Fruit fly (Drosophila melanogaster) whole organism, embryonic: ENCODE data around the gene CG13716.
A peak's percentile ranks its signal among the peaks of the same experiment; 100 is the strongest.

Source experiments
- Atf6 ChIP-seq: fragments of 200-800 bp; sonication (Bioruptor generic); IDR thresholded peaks from 2 replicates; pipeline ENCODE4 v1.3.6; 2022; ENCODE audit warnings: missing biosample characterization, missing genetic modification characterization
- CG10543 ChIP-seq: fragments of 200-800 bp; sonication (Bioruptor generic); optimal IDR thresholded peaks from 3 replicates; lab custom pipeline; 2017; ENCODE audit warnings: missing biosample characterization, mild to moderate bottlenecking, missing genetic modification characterization, moderate library complexity
- CG10979 ChIP-seq: fragments of 200-800 bp; sonication (Bioruptor generic); optimal IDR thresholded peaks from 2 replicates; lab custom pipeline; 2018; ENCODE audit warnings: missing biosample characterization, mild to moderate bottlenecking, missing genetic modification characterization, moderate library complexity
- CG11398 ChIP-seq: fragments of 200-800 bp; sonication (Bioruptor generic); optimal IDR thresholded peaks from 2 replicates; lab custom pipeline; 2016; ENCODE audit warnings: missing biosample characterization, missing genetic modification characterization
- CG12071 ChIP-seq: fragments of 200-800 bp; sonication (Bioruptor generic); optimal IDR thresholded peaks from 3 replicates; lab custom pipeline; 2018; ENCODE audit warnings: missing biosample characterization, mild to moderate bottlenecking, missing genetic modification characterization
- CG12219 ChIP-seq: fragments of 200-800 bp; sonication (Bioruptor generic); optimal IDR thresholded peaks from 3 replicates; lab custom pipeline; 2018; ENCODE audit warnings: missing biosample characterization, mild to moderate bottlenecking, missing genetic modification characterization
- CG12659 ChIP-seq: fragments of 200-800 bp; sonication (Bioruptor generic); optimal IDR thresholded peaks from 3 replicates; lab custom pipeline; 2017; ENCODE audit warnings: mild to moderate bottlenecking, missing biosample characterization, missing genetic modification reagents, missing genetic modification characterization
- CG12769 ChIP-seq: fragments of 200-800 bp; sonication (Bioruptor generic); optimal IDR thresholded peaks from 2 replicates; lab custom pipeline; 2019; ENCODE audit warnings: missing biosample characterization, mild to moderate bottlenecking, missing genetic modification characterization, moderate library complexity
- CG13424 ChIP-seq: fragments of 200-800 bp; sonication (Bioruptor generic); optimal IDR thresholded peaks from 2 replicates; lab custom pipeline; 2019; ENCODE audit warnings: missing biosample characterization, mild to moderate bottlenecking, missing genetic modification characterization, moderate library complexity
- CG14965 ChIP-seq: fragments of 200-800 bp; sonication (Bioruptor generic); optimal IDR thresholded peaks from 2 replicates; lab custom pipeline; 2016; ENCODE audit warnings: missing biosample characterization, missing genetic modification characterization, borderline replicate concordance
- CG1602 ChIP-seq: fragments of 200-800 bp; sonication (Bioruptor generic); optimal IDR thresholded peaks from 3 replicates; lab custom pipeline; 2016; ENCODE audit warnings: missing biosample characterization, missing genetic modification characterization
- CG16813 ChIP-seq: fragments of 200-800 bp; sonication (Bioruptor generic); IDR thresholded peaks from 3 replicates; pipeline ENCODE4 v1.3.6; 2022; ENCODE audit warnings: missing biosample characterization, missing genetic modification characterization; ENCODE audit not compliant: partially characterized antibody
- CG17186 ChIP-seq: fragments of 200-800 bp; sonication (Bioruptor generic); optimal IDR thresholded peaks from 3 replicates; lab custom pipeline; 2017; ENCODE audit warnings: missing biosample characterization, missing genetic modification reagents, missing genetic modification characterization
- CG17359 ChIP-seq: fragments of 200-800 bp; sonication (Bioruptor generic); optimal IDR thresholded peaks from 3 replicates; lab custom pipeline; 2018; ENCODE audit warnings: missing biosample characterization, mild to moderate bottlenecking, missing genetic modification characterization, moderate library complexity
- CG33557 ChIP-seq: fragments of 200-800 bp; sonication (Bioruptor generic); optimal IDR thresholded peaks from 2 replicates; lab custom pipeline; 2019; ENCODE audit warnings: missing biosample characterization, mild to moderate bottlenecking, missing genetic modification characterization, moderate library complexity
- CG34224 ChIP-seq: fragments of 200-800 bp; sonication (Bioruptor generic); IDR thresholded peaks from 3 replicates; pipeline ENCODE4 v1.3.6; 2022; ENCODE audit warnings: missing biosample characterization, missing genetic modification characterization; ENCODE audit not compliant: partially characterized antibody
- CG3847 ChIP-seq: fragments of 200-800 bp; sonication (Bioruptor generic); IDR thresholded peaks from 2 replicates; pipeline ENCODE4 v1.3.6; 2022; ENCODE audit warnings: missing biosample characterization, missing genetic modification characterization
- CG6689 ChIP-seq: fragments of 200-800 bp; sonication (Bioruptor generic); IDR thresholded peaks from 2 replicates; pipeline ENCODE4 v1.3.6; 2022; ENCODE audit warnings: missing biosample characterization, missing genetic modification characterization
- CG7357 ChIP-seq: fragments of 200-800 bp; sonication (Bioruptor generic); IDR thresholded peaks from 3 replicates; pipeline ENCODE4 v1.3.6; 2022; ENCODE audit warnings: missing biosample characterization, missing genetic modification characterization
- CG7372 ChIP-seq: fragments of 200-800 bp; sonication (Bioruptor generic); IDR thresholded peaks from 2 replicates; pipeline ENCODE4 v1.3.6; 2022; ENCODE audit warnings: missing biosample characterization, missing genetic modification characterization
- CG7556 ChIP-seq: fragments of 200-800 bp; sonication (Bioruptor generic); optimal IDR thresholded peaks from 2 replicates; lab custom pipeline; 2017; ENCODE audit warnings: missing biosample characterization, mild to moderate bottlenecking, missing genetic modification characterization
- CG7786 ChIP-seq: fragments of 200-800 bp; sonication (Bioruptor generic); optimal IDR thresholded peaks from 2 replicates; lab custom pipeline; 2016; ENCODE audit warnings: missing biosample characterization, missing genetic modification characterization
- CG8359 ChIP-seq: fragments of 200-800 bp; sonication (Bioruptor generic); optimal IDR thresholded peaks from 2 replicates; lab custom pipeline; 2017; ENCODE audit warnings: missing biosample characterization, mild to moderate bottlenecking, missing genetic modification characterization, borderline replicate concordance
- CG8478 ChIP-seq: fragments of >200 bp; optimal IDR thresholded peaks from 2 replicates; lab custom pipeline; 2018
- Chrac-16 ChIP-seq: fragments of 200-800 bp; sonication (Bioruptor generic); optimal IDR thresholded peaks from 3 replicates; lab custom pipeline; 2016; ENCODE audit warnings: missing biosample characterization, missing genetic modification characterization
- Hmx ChIP-seq: fragments of 200-800 bp; sonication (Bioruptor generic); optimal IDR thresholded peaks from 2 replicates; lab custom pipeline; 2016; ENCODE audit warnings: missing biosample characterization, missing genetic modification characterization
- Med ChIP-seq: fragments of 200-800 bp; sonication (Bioruptor generic); peaks from one replicate; lab custom pipeline; 2016; ENCODE audit warnings: missing biosample characterization, missing genetic modification characterization, mild to moderate bottlenecking, inconsistent platforms, moderate library complexity
- NC2α ChIP-seq: fragments of 200-800 bp; sonication (Bioruptor generic); optimal IDR thresholded peaks from 2 replicates; lab custom pipeline; 2016; ENCODE audit warnings: missing biosample characterization, missing genetic modification characterization
- Oli ChIP-seq: fragments of 200-800 bp; sonication (Bioruptor generic); optimal IDR thresholded peaks from 2 replicates; lab custom pipeline; 2018; ENCODE audit warnings: missing biosample characterization, mild to moderate bottlenecking, missing genetic modification characterization, moderate library complexity
- Six4 ChIP-seq: fragments of 200-800 bp; sonication (Bioruptor generic); optimal IDR thresholded peaks from 2 replicates; lab custom pipeline; 2016; ENCODE audit warnings: missing biosample characterization, missing genetic modification characterization
- Stat92E ChIP-seq, 3 experiments: fragments of >200 bp in 2 of 3; fragments of 200-800 bp in 1 of 3; sonication (Bioruptor generic) in 1 of 3; optimal IDR thresholded peaks; 2 replicates each; lab custom pipeline; 2017 to 2019; ENCODE audit warnings: missing biosample characterization in 3 of 3, missing genetic modification characterization in 3 of 3, mild to moderate bottlenecking in 1 of 3, moderate library complexity in 1 of 3
- bab2 ChIP-seq: fragments of 200-800 bp; sonication (Bioruptor generic); optimal IDR thresholded peaks from 2 replicates; lab custom pipeline; 2016; ENCODE audit warnings: missing biosample characterization, missing genetic modification characterization
- eyg ChIP-seq: fragments of 200-800 bp; sonication (Bioruptor generic); optimal IDR thresholded peaks from 3 replicates; lab custom pipeline; 2016; ENCODE audit warnings: missing biosample characterization, missing genetic modification characterization
- fd64A ChIP-seq: fragments of 200-800 bp; sonication (Bioruptor generic); optimal IDR thresholded peaks from 3 replicates; lab custom pipeline; 2018; ENCODE audit warnings: missing biosample characterization, mild to moderate bottlenecking, missing genetic modification characterization
- ftz-f1 ChIP-seq: fragments of 200-800 bp; sonication (Bioruptor generic); optimal IDR thresholded peaks from 2 replicates; lab custom pipeline; 2016; ENCODE audit warnings: missing biosample characterization, missing genetic modification characterization
- grau ChIP-seq: fragments of 200-800 bp; optimal IDR thresholded peaks from 3 replicates; lab custom pipeline; 2019; ENCODE audit warnings: missing biosample characterization, mild to moderate bottlenecking, missing genetic modification characterization, moderate library complexity
- gro ChIP-seq: fragments of 200-800 bp; sonication (Bioruptor generic); optimal IDR thresholded peaks from 2 replicates; lab custom pipeline; 2016; ENCODE audit warnings: missing biosample characterization, missing genetic modification characterization
- h ChIP-seq: fragments of >200 bp; optimal IDR thresholded peaks from 2 replicates; lab custom pipeline; 2017
- lab ChIP-seq: fragments of 200-800 bp; sonication (Bioruptor generic); optimal IDR thresholded peaks from 3 replicates; lab custom pipeline; 2017; ENCODE audit warnings: missing biosample characterization, missing genetic modification characterization, mild to moderate bottlenecking, moderate library complexity, missing genetic modification reagents
- mam ChIP-seq: fragments of 200-800 bp; sonication (Bioruptor generic); optimal IDR thresholded peaks from 3 replicates; lab custom pipeline; 2016; ENCODE audit warnings: missing biosample characterization, missing genetic modification characterization
- onecut ChIP-seq: fragments of 200-800 bp; sonication (Bioruptor generic); IDR thresholded peaks from 2 replicates; pipeline ENCODE4 v1.3.6; 2022; ENCODE audit warnings: missing biosample characterization, missing genetic modification characterization
- p53 ChIP-seq: fragments of 200-800 bp; sonication (Bioruptor generic); optimal IDR thresholded peaks from 2 replicates; lab custom pipeline; 2016; ENCODE audit warnings: missing biosample characterization, missing genetic modification characterization
- pho ChIP-seq: fragments of 200-800 bp; sonication (Bioruptor generic); optimal IDR thresholded peaks from 2 replicates; lab custom pipeline; 2016; ENCODE audit warnings: missing biosample characterization, missing genetic modification characterization
- phol ChIP-seq: fragments of 200-800 bp; sonication (Bioruptor generic); optimal IDR thresholded peaks from 3 replicates; lab custom pipeline; 2018; ENCODE audit warnings: missing biosample characterization, mild to moderate bottlenecking, missing genetic modification characterization, moderate library complexity
- prd ChIP-seq, 3 experiments: fragments of >200 bp in 2 of 3; fragments of 200-800 bp in 1 of 3; sonication (Bioruptor generic) in 1 of 3; optimal IDR thresholded peaks in 2 of 3; IDR thresholded peaks in 1 of 3; 2 replicates in 2 of 3; 3 replicates in 1 of 3; pipeline versions ENCODE4 v1.3.6 to Lab custom; 2017 to 2022; ENCODE audit warnings: missing biosample characterization in 1 of 3, missing genetic modification characterization in 1 of 3
- sqz ChIP-seq: fragments of 200-800 bp; sonication (Bioruptor generic); optimal IDR thresholded peaks from 3 replicates; lab custom pipeline; 2018; ENCODE audit warnings: missing biosample characterization, mild to moderate bottlenecking, missing genetic modification characterization
- toy ChIP-seq: fragments of 200-800 bp; sonication (Bioruptor generic); IDR thresholded peaks from 2 replicates; pipeline ENCODE4 v1.3.6; 2022; ENCODE audit warnings: missing biosample characterization, missing genetic modification characterization
- trh ChIP-seq: fragments of 200-800 bp; sonication (Bioruptor generic); optimal IDR thresholded peaks from 2 replicates; lab custom pipeline; 2016; ENCODE audit warnings: missing biosample characterization, missing genetic modification characterization
- vnd ChIP-seq: fragments of 200-800 bp; sonication (Bioruptor generic); IDR thresholded peaks from 3 replicates; pipeline ENCODE4 v1.3.6; 2022; ENCODE audit warnings: missing biosample characterization, missing genetic modification characterization; ENCODE audit not compliant: partially characterized antibody
- z ChIP-seq: fragments of 200-800 bp; sonication (Bioruptor generic); IDR thresholded peaks from 3 replicates; pipeline ENCODE4 v1.3.6; 2022; ENCODE audit warnings: missing biosample characterization, missing genetic modification characterization
- zen ChIP-seq: fragments of 200-800 bp; sonication (Bioruptor generic); optimal IDR thresholded peaks from 3 replicates; lab custom pipeline; 2018; ENCODE audit warnings: missing biosample characterization, mild to moderate bottlenecking, missing genetic modification characterization, moderate library complexity

CG13716 gene

DNA sequence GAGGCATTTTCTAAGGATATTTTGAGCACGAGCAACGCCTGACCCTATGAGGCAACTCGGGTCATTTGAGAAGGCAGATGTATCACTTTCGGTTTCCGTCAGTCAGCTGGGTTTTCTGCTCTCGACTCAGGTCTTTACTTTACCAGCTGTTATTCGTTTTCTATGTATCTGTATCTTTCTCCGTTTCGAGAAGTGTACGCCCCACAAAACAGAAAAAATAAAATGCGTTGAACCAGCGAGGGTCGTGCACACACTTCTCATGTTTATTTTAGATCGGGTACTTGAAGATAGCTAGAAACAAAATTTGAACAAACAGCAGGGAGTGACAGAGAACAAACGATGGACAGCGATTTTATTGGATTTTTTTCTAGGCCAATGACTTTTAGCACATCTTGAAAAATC, 20.7 kb downstream of the CG13716 start (continued):
- TF ChIP-seq CG11398 (GFP tag; lab: Kevin White, UChicago) (peak; percentile 21), CG6689 (0 out of 2 replicates have a peak, but pooled peaks have one; percentile 13), onecut (GFP tag; lab: Robert Waterston, UW) (0 out of 2 replicates have a peak, but pooled peaks have one; percentile 6), Atf6 (no peak), CG7357 (no peak), bab2 (GFP tag; lab: Kevin White, UChicago) (peak; percentile 34), Chrac-16 (GFP tag; lab: Kevin White, UChicago) (peak; percentile 20), pho (no peak), Hmx (GFP tag; lab: Kevin White, UChicago) (no peak), Six4 (peak; percentile 47), Oli (tag; lab: Kevin White, UChicago) (no peak), CG12659 (GFP tag; lab: Kevin White, UChicago) (no peak), CG8359 (GFP tag; lab: Kevin White, UChicago) (no peak), mam (no peak), CG16813 (no peak), grau (tag; lab: Kevin White, UChicago) (peak; percentile 16), fd64A (GFP tag; lab: Kevin White, UChicago) (peak; percentile 8), CG12219 (GFP tag; lab: Kevin White, UChicago) (no peak), eyg (GFP tag; lab: Kevin White, UChicago) (no peak), vnd (no peak), prd (optimal IDR thresholded peaks at IDR 0.05; lab: Kevin White, UChicago) (no peak), prd (GFP tag; IDR thresholded peaks at IDR 0.05; lab: Robert Waterston, UW) (no peak; the same call in 2 of the 3 replicates), CG10979 (tag; lab: Kevin White, UChicago) (peak; percentile 35), ftz-f1 (GFP tag; lab: Kevin White, UChicago) (no peak), CG10543 (GFP tag; lab: Kevin White, UChicago) (no peak), Med (GFP tag; lab: Kevin White, UChicago) (peak; percentile 81), sqz (GFP tag; lab: Kevin White, UChicago) (peak; percentile 47), phol (tag; lab: Kevin White, UChicago) (no peak), CG13424 (tag; lab: Kevin White, UChicago) (no peak), toy (GFP tag; lab: Robert Waterston, UW) (no peak), CG17186 (GFP tag; lab: Kevin White, UChicago) (no peak), lab (GFP tag; lab: Kevin White, UChicago) (no peak), CG17359 (peak; percentile 2), CG1602 (GFP tag; lab: Kevin White, UChicago) (no peak), NC2α (GFP tag; lab: Kevin White, UChicago) (no peak), Stat92E (GFP tag; optimal IDR thresholded peaks at IDR 0.05; lab: Kevin White, UChicago) (no peak), CG12071 (GFP tag; lab: Kevin White, UChicago) (no peak), zen (tag; lab: Kevin White, UChicago) (peak; percentile 31), CG3847 (GFP tag; lab: Robert Waterston, UW) (no peak), CG34224 (GFP tag; lab: Robert Waterston, UW) (no peak), gro (GFP tag; lab: Kevin White, UChicago) (no peak), CG7786 (GFP tag; lab: Kevin White, UChicago) (no peak), CG7372 (GFP tag; lab: Robert Waterston, UW) (no peak), CG7556 (GFP tag; lab: Kevin White, UChicago) (no peak), CG12769 (tag; lab: Kevin White, UChicago) (no peak), z (GFP tag; lab: Robert Waterston, UW) (no peak), CG33557 (peak; percentile 55), trh (no peak), p53 (GFP tag; lab: Kevin White, UChicago) (no peak), CG8478 (no peak), CG14965 (GFP tag; lab: Kevin White, UChicago) (no peak), h (lab: Kevin White, UChicago) (no peak)
